Worm (Caenorhabditis elegans): ENCODE measurements around the gene D2024.4.
"Not testable (repeated sequence)": the region's sequence is repeated elsewhere in the genome, so short reads cannot be mapped to it uniquely, and the experiment has no call there.

D2024.4 gene

ce11 chrIV:7245592-7245991, 14.6 kb downstream of the D2024.4 start:
- TF ChIP-seq snpc-4 (tag; optimal IDR thresholded peaks at IDR 0.05) (no peak), elt-3 (tag; optimal IDR thresholded peaks at IDR 0.05) (no peak)

ce11 chrIV:7246553-7246952, 15.5 kb downstream of the D2024.4 start, which contains the start of gene col-114:
col-114 (minus strand) TSS chrIV:7246653.
- no peak for TF ChIP-seq hmg-11 (tag; optimal IDR thresholded peaks at IDR 0.05)
- no peak for TF ChIP-seq nhr-23 (tag; optimal IDR thresholded peaks at IDR 0.05)
- TF ChIP-seq elt-2 (tag; optimal IDR thresholded peaks at IDR 0.05), result no peak
- TF ChIP-seq fkh-2 (tag; optimal IDR thresholded peaks at IDR 0.05), result no peak
- TF ChIP-seq pqm-1 (tag; optimal IDR thresholded peaks at IDR 0.05), result no peak

- not testable (repeated sequence) for TF ChIP-seq fkh-10 (GFP tag; optimal IDR thresholded peaks at IDR 0.05); skn-1 (tag; optimal IDR thresholded peaks at IDR 0.05); fkh-2 (tag; optimal IDR thresholded peaks at IDR 0.05)
Measured at ce11 chrIV:7247243-7247642, 16.2 kb downstream of the D2024.4 start, which contains the start of gene D2024.1. D2024.1 (plus strand) TSS chrIV:7247543.

- TF ChIP-seq fos-1 (tag; optimal IDR thresholded peaks at IDR 0.05) (no peak), hmg-11 (tag; optimal IDR thresholded peaks at IDR 0.05) (no peak), snpc-4 (tag; optimal IDR thresholded peaks at IDR 0.05) (no peak), lin-15B (tag; optimal IDR thresholded peaks at IDR 0.05) (no peak), lsy-12 (tag; optimal IDR thresholded peaks at IDR 0.05) (no peak), ztf-4 (tag; optimal IDR thresholded peaks at IDR 0.05) (no peak), ceh-9 (tag; optimal IDR thresholded peaks at IDR 0.05) (no peak), nhr-67 (tag; optimal IDR thresholded peaks at IDR 0.05) (no peak), nfya-1 (tag; optimal IDR thresholded peaks at IDR 0.05; ENCODE audit: insufficient read depth) (no peak), nhr-237 (tag; optimal IDR thresholded peaks at IDR 0.05) (no peak), ztf-11 (tag; optimal IDR thresholded peaks at IDR 0.05) (no peak), zag-1 (tag; optimal IDR thresholded peaks at IDR 0.05) (no peak), ceh-82 (tag; optimal IDR thresholded peaks at IDR 0.05) (no peak), elt-1 (tag; optimal IDR thresholded peaks at IDR 0.05) (no peak), eor-1 (tag; optimal IDR thresholded peaks at IDR 0.05) (no peak)
Measured at ce11 chrIV:7250158-7250557, 19.1 kb downstream of the D2024.4 start, which contains the start of gene D2024.18. D2024.18 (plus strand) TSS chrIV:7250458.

ce11 chrIV:7253271-7253670, 22.2 kb downstream of the D2024.4 start:
- TF ChIP-seq zag-1 (tag; optimal IDR thresholded peaks at IDR 0.05) (no peak), snpc-4 (tag; optimal IDR thresholded peaks at IDR 0.05) (peak; percentile 49), R02D3.7 (tag; optimal IDR thresholded peaks at IDR 0.05) (no peak), ZK546.5 (tag; optimal IDR thresholded peaks at IDR 0.05) (no peak), pqm-1 (tag; optimal IDR thresholded peaks at IDR 0.05) (peak; percentile 25)

- TF ChIP-seq zag-1, egl-5, elt-2 (tag; optimal IDR thresholded peaks at IDR 0.05): not testable (repeated sequence)
Measured at ce11 chrIV:7254690-7255089, 23.7 kb downstream of the D2024.4 start, which contains the start of gene C06E4.5. C06E4.5 (plus strand) TSS chrIV:7254990.

ce11 chrIV:7258253-7258652, 27.2 kb downstream of the D2024.4 start, which contains the start of gene C06E4.6:
C06E4.6 (minus strand) TSS chrIV:7258303.
- no peak for TF ChIP-seq aly-2 (tag; optimal IDR thresholded peaks at IDR 0.05)
- TF ChIP-seq nfya-1 (tag; optimal IDR thresholded peaks at IDR 0.05; ENCODE audit: insufficient read depth), result no peak
- TF ChIP-seq pqm-1 (tag; optimal IDR thresholded peaks at IDR 0.05), result peak; percentile 81
- TF ChIP-seq lin-15B (tag; optimal IDR thresholded peaks at IDR 0.05), result peak; percentile 6
- TF ChIP-seq mdl-1 (tag; optimal IDR thresholded peaks at IDR 0.05), result peak; percentile 6
- TF ChIP-seq nhr-11 (tag; optimal IDR thresholded peaks at IDR 0.05), result no peak
- peak; percentile 43 for TF ChIP-seq elt-2 (tag; optimal IDR thresholded peaks at IDR 0.05)

- no peak for TF ChIP-seq skn-1 (tag; optimal IDR thresholded peaks at IDR 0.05)
- no peak for TF ChIP-seq jun-1 (tag; optimal IDR thresholded peaks at IDR 0.05)
- TF ChIP-seq fkh-10 (GFP tag; optimal IDR thresholded peaks at IDR 0.05), result no peak
- no peak for TF ChIP-seq eor-1 (tag; optimal IDR thresholded peaks at IDR 0.05)
- no peak for TF ChIP-seq nhr-43 (tag; optimal IDR thresholded peaks at IDR 0.05; ENCODE audit: poor library complexity, severe bottlenecking)
- TF ChIP-seq ceh-82 (tag; optimal IDR thresholded peaks at IDR 0.05), result no peak
- no peak for TF ChIP-seq ceh-16 (tag; optimal IDR thresholded peaks at IDR 0.05)
- peak; percentile 48 for TF ChIP-seq pqm-1 (tag; optimal IDR thresholded peaks at IDR 0.05)
- TF ChIP-seq fos-1 (tag; optimal IDR thresholded peaks at IDR 0.05), result no peak
- peak; percentile 30 for TF ChIP-seq elt-2 (tag; optimal IDR thresholded peaks at IDR 0.05)
- TF ChIP-seq zag-1 (tag; optimal IDR thresholded peaks at IDR 0.05), result no peak
Measured at ce11 chrIV:7260587-7260986, 29.6 kb downstream of the D2024.4 start, which contains the start of gene C06E4.3. C06E4.3 (plus strand) TSS chrIV:7260875.
